Worm (Caenorhabditis elegans): Measurements from ENCODE around the gene pals-37.

DNA sequence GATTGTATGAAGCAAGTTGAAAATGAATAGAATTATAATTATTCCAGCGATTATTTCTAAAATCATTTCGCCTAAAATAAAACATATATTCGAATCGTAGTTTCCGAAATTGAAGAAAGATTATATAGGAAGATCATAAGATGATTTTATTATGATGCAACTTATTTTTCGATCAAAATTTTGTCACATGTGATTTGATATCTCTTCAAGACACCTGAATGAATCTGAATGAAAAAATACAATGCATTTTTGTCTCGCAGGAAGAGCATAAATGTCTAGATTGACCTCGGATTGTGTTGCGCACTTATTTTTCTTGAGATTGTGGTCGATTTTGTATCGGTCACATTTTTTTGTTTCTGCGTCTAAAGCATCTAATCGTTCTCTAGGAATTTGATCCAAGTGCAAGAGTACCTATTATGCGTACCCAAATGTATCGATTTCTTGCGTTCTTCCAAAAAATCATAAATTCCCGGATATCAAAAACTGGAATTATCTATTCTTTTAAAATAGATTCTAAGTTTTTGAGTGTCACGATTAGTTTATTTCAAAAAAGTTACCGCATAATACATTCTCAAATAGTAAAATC lies 30.8 kb downstream of the pals-37 start, which contains the start of gene hrg-2:
- TF ChIP-seq him-1 (tag; optimal IDR thresholded peaks at IDR 0.05) (no peak), dao-5 (tag; optimal IDR thresholded peaks at IDR 0.05) (no peak), W03F9.2 (tag; optimal IDR thresholded peaks at IDR 0.05) (no peak)

Data from whole organism, L4/young adult.